Worm (Caenorhabditis elegans): Measurements from ENCODE around the gene ceh-20.
A peak's percentile ranks its signal among the peaks of the same experiment; 100 is the strongest.

Gene ceh-20

DNA sequence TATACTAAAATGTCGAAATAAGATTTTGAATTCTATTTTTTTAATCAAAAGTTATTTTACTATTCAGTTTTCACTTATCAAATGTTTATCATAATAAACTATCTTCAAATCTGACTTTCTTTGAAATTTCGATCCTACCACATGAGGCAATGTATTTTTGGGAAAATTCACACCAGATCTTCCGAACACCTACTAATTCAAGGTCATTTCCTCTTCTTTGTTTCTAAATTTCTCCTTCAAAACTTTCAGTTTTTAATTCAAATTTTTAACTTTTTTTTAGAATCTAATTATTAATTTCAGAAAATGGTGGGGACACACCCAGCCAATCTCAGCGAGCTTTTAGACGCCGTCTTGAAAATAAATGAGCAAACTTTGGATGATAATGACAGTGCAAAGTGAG is at the start of gene ceh-20:
ceh-20 (plus strand) TSS at position 301 of the 400 bp plus-strand sequence.
- TF ChIP-seq nhr-11 (tag; optimal IDR thresholded peaks at IDR 0.05): no peak
- no peak for TF ChIP-seq pqm-1 (tag; optimal IDR thresholded peaks at IDR 0.05)
- no peak for TF ChIP-seq nhr-237 (tag; optimal IDR thresholded peaks at IDR 0.05)
- TF ChIP-seq nfya-1 (tag; optimal IDR thresholded peaks at IDR 0.05; ENCODE audit: insufficient read depth): no peak
- no peak for TF ChIP-seq ceh-9 (tag; optimal IDR thresholded peaks at IDR 0.05)
- no peak for TF ChIP-seq ceh-82 (tag; optimal IDR thresholded peaks at IDR 0.05)
- TF ChIP-seq lin-39 (tag; optimal IDR thresholded peaks at IDR 0.05): no peak
- no peak for TF ChIP-seq pha-4 (tag; optimal IDR thresholded peaks at IDR 0.05)
- TF ChIP-seq nhr-43 (tag; optimal IDR thresholded peaks at IDR 0.05; ENCODE audit: poor library complexity, severe bottlenecking): no peak
- TF ChIP-seq nhr-76 (tag; optimal IDR thresholded peaks at IDR 0.05): no peak
- no peak for TF ChIP-seq lsy-12 (tag; optimal IDR thresholded peaks at IDR 0.05)
- no peak for TF ChIP-seq zag-1 (tag; optimal IDR thresholded peaks at IDR 0.05)
- no peak for TF ChIP-seq nhr-28 (tag; optimal IDR thresholded peaks at IDR 0.05)
- TF ChIP-seq ZK546.5 (tag; optimal IDR thresholded peaks at IDR 0.05): no peak
- no peak for TF ChIP-seq daf-12 (tag; optimal IDR thresholded peaks at IDR 0.05)
- no peak for TF ChIP-seq elt-2 (tag; optimal IDR thresholded peaks at IDR 0.05)
- no peak for TF ChIP-seq unc-39 (tag; optimal IDR thresholded peaks at IDR 0.05)
- TF ChIP-seq ceh-16 (tag; optimal IDR thresholded peaks at IDR 0.05): no peak
- TF ChIP-seq fkh-2 (tag; optimal IDR thresholded peaks at IDR 0.05): no peak

DNA sequence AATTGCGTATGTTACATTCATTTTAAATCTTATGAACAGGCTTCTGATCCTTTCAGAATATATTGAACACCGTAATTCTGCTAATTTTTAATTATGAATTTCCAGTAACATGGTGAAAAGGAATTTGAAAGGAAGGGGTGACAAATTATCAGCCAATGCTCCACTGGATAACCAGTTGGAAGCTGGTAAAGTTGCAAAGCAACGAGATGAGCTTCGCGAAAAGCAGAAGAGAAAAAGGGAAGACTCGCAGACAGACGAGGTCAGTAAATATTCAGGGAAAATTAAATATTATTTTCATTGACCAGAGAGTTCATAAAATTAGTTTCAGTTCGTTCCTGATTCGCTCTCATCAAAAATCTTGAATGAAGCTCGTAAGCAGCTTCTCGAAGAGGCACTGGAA is 47.8 kb upstream of the ceh-20 start, which contains the start of gene byn-1:
byn-1 (plus strand) TSS at position 106 of the 400 bp plus-strand sequence.
- TF ChIP-seq elt-3 (tag; optimal IDR thresholded peaks at IDR 0.05) (no peak), ztf-4 (tag; optimal IDR thresholded peaks at IDR 0.05) (no peak), fkh-2 (tag; optimal IDR thresholded peaks at IDR 0.05) (no peak), aly-2 (tag; optimal IDR thresholded peaks at IDR 0.05) (no peak), nhr-237 (tag; optimal IDR thresholded peaks at IDR 0.05) (no peak), nhr-11 (tag; optimal IDR thresholded peaks at IDR 0.05) (no peak), nhr-25 (tag; optimal IDR thresholded peaks at IDR 0.05) (no peak), tbx-2 (tag; optimal IDR thresholded peaks at IDR 0.05) (no peak), nhr-76 (tag; optimal IDR thresholded peaks at IDR 0.05) (no peak)

DNA sequence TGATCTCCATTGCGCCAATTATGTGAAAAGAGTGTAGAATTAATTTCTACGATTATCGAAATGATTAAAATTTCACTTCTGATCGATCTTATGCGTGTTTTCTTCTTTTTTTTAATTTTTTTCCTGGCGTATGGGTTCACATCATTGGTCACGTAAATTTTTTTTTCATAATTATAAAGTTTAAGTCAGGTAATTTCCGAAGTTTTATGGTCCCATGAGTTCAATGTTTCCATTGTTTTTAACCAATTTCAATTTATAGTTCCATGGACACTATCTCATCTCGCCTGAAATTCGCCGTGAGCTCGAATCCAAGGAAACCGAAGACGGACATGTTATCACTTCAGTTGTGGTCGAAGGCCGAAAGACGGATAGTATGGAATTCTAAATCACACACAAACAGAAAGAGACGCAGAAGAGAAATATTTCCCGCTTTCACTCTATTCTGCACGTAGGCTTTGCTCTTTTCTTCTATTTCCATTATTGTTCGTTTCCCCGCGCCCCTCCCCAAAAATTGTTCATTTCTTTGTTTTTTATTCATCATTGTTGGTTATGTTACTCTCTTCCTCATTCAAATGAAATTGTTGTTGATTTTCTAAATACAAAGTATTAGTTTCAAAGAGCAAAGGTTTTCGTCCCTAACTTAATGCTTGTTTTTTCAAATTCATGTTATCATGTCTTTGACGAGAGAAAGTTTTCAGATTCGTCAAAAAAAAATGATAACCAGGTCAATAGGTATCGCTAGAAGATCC is 44.2 kb upstream of the ceh-20 start, which contains the start of the genes F57B9.8 and coq-2:
F57B9.8 (minus strand) TSS at position 51 of the 749 bp plus-strand sequence.
coq-2 (plus strand) TSS at position 699 of the 749 bp plus-strand sequence.
- TF ChIP-seq nhr-28 (tag; optimal IDR thresholded peaks at IDR 0.05) (no peak), unc-39 (tag; optimal IDR thresholded peaks at IDR 0.05) (no peak), elt-3 (tag; optimal IDR thresholded peaks at IDR 0.05) (no peak), ceh-28 (tag; optimal IDR thresholded peaks at IDR 0.05) (no peak), lin-39 (tag; optimal IDR thresholded peaks at IDR 0.05) (no peak), lin-15B (tag; optimal IDR thresholded peaks at IDR 0.05) (no peak), aly-2 (tag; optimal IDR thresholded peaks at IDR 0.05) (no peak), ceh-16 (tag; optimal IDR thresholded peaks at IDR 0.05) (no peak), elt-2 (tag; optimal IDR thresholded peaks at IDR 0.05) (no peak), fkh-10 (GFP tag; optimal IDR thresholded peaks at IDR 0.05) (no peak), daf-12 (tag; optimal IDR thresholded peaks at IDR 0.05) (no peak), elt-1 (tag; optimal IDR thresholded peaks at IDR 0.05) (no peak), nhr-12 (tag; optimal IDR thresholded peaks at IDR 0.05) (no peak), nhr-237 (tag; optimal IDR thresholded peaks at IDR 0.05) (no peak), nhr-25 (tag; optimal IDR thresholded peaks at IDR 0.05) (no peak)

ce11 chrIII:6939523-6939922 is 40.2 kb upstream of the ceh-20 start, which contains the start of gene F57B9.3:
TSS of gene F57B9.3 (plus strand) at chrIII:6939823.
- TF ChIP-seq mdl-1 (tag; optimal IDR thresholded peaks at IDR 0.05) (no peak), pha-4 (tag; optimal IDR thresholded peaks at IDR 0.05) (peak; percentile 43)

DNA sequence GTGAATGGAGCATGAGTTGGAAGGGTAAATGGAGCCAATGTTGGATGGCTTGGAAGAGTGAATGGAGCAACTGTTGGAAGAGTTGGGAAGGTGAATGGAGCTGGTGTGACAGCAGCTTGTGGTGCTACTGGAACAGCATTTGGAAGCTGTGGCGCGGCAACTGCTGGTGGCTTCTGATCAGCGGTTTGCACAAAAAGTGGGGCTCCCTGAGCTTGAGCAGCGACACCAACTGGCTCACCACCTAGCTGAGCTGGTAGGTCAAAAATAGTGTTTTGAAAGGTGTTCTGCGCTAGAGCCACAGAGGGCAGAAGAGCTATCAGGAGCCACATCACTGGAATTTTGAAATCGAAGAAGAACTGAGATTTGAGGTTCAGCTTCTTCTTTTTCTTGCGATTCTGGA is 34.4 kb upstream of the ceh-20 start:
- TF ChIP-seq elt-2 (tag; optimal IDR thresholded peaks at IDR 0.05) (no peak), snpc-4 (tag; optimal IDR thresholded peaks at IDR 0.05) (no peak), daf-12 (tag; optimal IDR thresholded peaks at IDR 0.05) (no peak), R02D3.7 (tag; optimal IDR thresholded peaks at IDR 0.05) (no peak), elt-3 (tag; optimal IDR thresholded peaks at IDR 0.05) (no peak), nhr-28 (tag; optimal IDR thresholded peaks at IDR 0.05) (no peak), nhr-76 (tag; optimal IDR thresholded peaks at IDR 0.05) (no peak), tbx-2 (tag; optimal IDR thresholded peaks at IDR 0.05) (no peak)

All from whole organism, L3 larva.